Worm (Caenorhabditis elegans) whole organism, mixed stage, embryonic: ENCODE data around the gene aqp-5.

ENCODE experiments used
- M03D4.4 ChIP-seq: sonication (generic microtip); optimal IDR thresholded peaks from 2 replicates; lab custom pipeline; 2017; ENCODE audit warnings: mild to moderate bottlenecking, missing genetic modification characterization, missing compliant biosample characterization
- bed-3 ChIP-seq: fragments of 200-800 bp; sonication (Bioruptor generic); optimal IDR thresholded peaks from 3 replicates; lab custom pipeline; 2018; ENCODE audit warnings: mild to moderate bottlenecking, missing genetic modification characterization, moderate library complexity, missing compliant biosample characterization
- blmp-1 ChIP-seq: fragments of 150-350 bp; optimal IDR thresholded peaks from 2 replicates; lab custom pipeline; 2014; ENCODE audit warnings: missing biosample characterization, missing genetic modification characterization
- ceh-39 ChIP-seq: fragments of 150-350 bp; optimal IDR thresholded peaks from 2 replicates; lab custom pipeline; 2014; ENCODE audit warnings: missing biosample characterization, missing genetic modification characterization
- ceh-43 ChIP-seq: fragments of 200-800 bp; sonication (Bioruptor generic); optimal IDR thresholded peaks from 2 replicates; lab custom pipeline; 2018; ENCODE audit warnings: mild to moderate bottlenecking, missing genetic modification characterization, moderate library complexity, missing compliant biosample characterization
- ces-1 ChIP-seq: fragments of 150-350 bp; optimal IDR thresholded peaks from 2 replicates; lab custom pipeline; 2014; ENCODE audit warnings: missing biosample characterization, missing genetic modification reagents, missing genetic modification characterization
- drap-1 ChIP-seq: fragments of 200-800 bp; sonication (Bioruptor generic); optimal IDR thresholded peaks from 3 replicates; lab custom pipeline; 2018; ENCODE audit warnings: mild to moderate bottlenecking, missing genetic modification characterization, missing compliant biosample characterization
- elt-1 ChIP-seq: sonication (generic microtip); optimal IDR thresholded peaks from 2 replicates; lab custom pipeline; 2017; ENCODE audit warnings: missing genetic modification characterization, mild to moderate bottlenecking, missing compliant biosample characterization, antibody characterized with exemption, moderate library complexity, borderline replicate concordance; ENCODE audit not compliant: insufficient read depth
- elt-3 ChIP-seq: fragments of 150-350 bp; optimal IDR thresholded peaks from 2 replicates; lab custom pipeline; 2014; ENCODE audit warnings: missing biosample characterization, missing genetic modification characterization
- ham-2 ChIP-seq: fragments of 200-800 bp; sonication (Bioruptor generic); optimal IDR thresholded peaks from 2 replicates; lab custom pipeline; 2018; ENCODE audit warnings: mild to moderate bottlenecking, missing genetic modification characterization, missing compliant biosample characterization
- hlh-1 ChIP-seq: fragments of 150-350 bp; optimal IDR thresholded peaks from 2 replicates; lab custom pipeline; 2014; ENCODE audit warnings: missing biosample characterization, missing genetic modification reagents, missing genetic modification characterization
- lin-13 ChIP-seq: fragments of 150-350 bp; optimal IDR thresholded peaks from 2 replicates; lab custom pipeline; 2014; ENCODE audit warnings: missing biosample characterization, missing genetic modification characterization
- lin-32 ChIP-seq: fragments of 200-800 bp; sonication (Bioruptor generic); optimal IDR thresholded peaks from 2 replicates; lab custom pipeline; 2018; ENCODE audit warnings: mild to moderate bottlenecking, missing genetic modification characterization, missing compliant biosample characterization
- lsy-2 ChIP-seq: fragments of 150-350 bp; optimal IDR thresholded peaks from 2 replicates; lab custom pipeline; 2014; ENCODE audit warnings: missing biosample characterization, missing genetic modification characterization
- mab-5 ChIP-seq: fragments of 150-350 bp; optimal IDR thresholded peaks from 2 replicates; lab custom pipeline; 2014; ENCODE audit warnings: missing biosample characterization, missing genetic modification characterization
- mep-1 ChIP-seq: fragments of 150-350 bp; optimal IDR thresholded peaks from 2 replicates; lab custom pipeline; 2017; ENCODE audit warnings: missing biosample characterization, missing genetic modification reagents, missing genetic modification characterization, inconsistent platforms
- mls-2 ChIP-seq: sonication (generic microtip); optimal IDR thresholded peaks from 2 replicates; lab custom pipeline; 2016; ENCODE audit warnings: mild to moderate bottlenecking, missing genetic modification characterization, moderate library complexity, missing compliant biosample characterization
- nhr-12 ChIP-seq: fragments of 150-350 bp; optimal IDR thresholded peaks from 2 replicates; lab custom pipeline; 2014; ENCODE audit warnings: missing biosample characterization, missing genetic modification characterization
- nhr-2 ChIP-seq: fragments of 150-350 bp; optimal IDR thresholded peaks from 2 replicates; lab custom pipeline; 2014; ENCODE audit warnings: missing biosample characterization, missing genetic modification characterization
- nhr-237 ChIP-seq: fragments of 150-350 bp; optimal IDR thresholded peaks from 2 replicates; lab custom pipeline; 2014; ENCODE audit warnings: missing biosample characterization, missing genetic modification characterization
- nhr-28 ChIP-seq: fragments of 150-350 bp; optimal IDR thresholded peaks from 2 replicates; lab custom pipeline; 2014; ENCODE audit warnings: missing biosample characterization, missing genetic modification characterization
- pha-4 ChIP-seq: fragments of 150-350 bp; optimal IDR thresholded peaks from 2 replicates; lab custom pipeline; 2018; ENCODE audit warnings: missing biosample characterization, missing genetic modification reagents, missing genetic modification characterization
- sem-2 ChIP-seq: fragments of 200-800 bp; sonication (Bioruptor generic); optimal IDR thresholded peaks from 2 replicates; lab custom pipeline; 2018; ENCODE audit warnings: mild to moderate bottlenecking, missing genetic modification characterization, missing compliant biosample characterization
- sptf-1 ChIP-seq: sonication (generic microtip); optimal IDR thresholded peaks from 2 replicates; lab custom pipeline; 2017; ENCODE audit warnings: mild to moderate bottlenecking, missing genetic modification characterization, moderate library complexity, missing compliant biosample characterization
- tbx-8 ChIP-seq: fragments of 200-800 bp; sonication (Bioruptor generic); optimal IDR thresholded peaks from 2 replicates; lab custom pipeline; 2018; ENCODE audit warnings: mild to moderate bottlenecking, missing genetic modification characterization, moderate library complexity, missing compliant biosample characterization
- unc-120 ChIP-seq: sonication (generic microtip); optimal IDR thresholded peaks from 2 replicates; lab custom pipeline; 2017; ENCODE audit warnings: missing genetic modification characterization, missing compliant biosample characterization; ENCODE audit not compliant: poor library complexity, severe bottlenecking
- unc-39 ChIP-seq: fragments of 150-350 bp; optimal IDR thresholded peaks from 2 replicates; lab custom pipeline; 2014; ENCODE audit warnings: missing biosample characterization, missing genetic modification characterization
- unc-62 ChIP-seq: fragments of 150-350 bp; optimal IDR thresholded peaks from 2 replicates; lab custom pipeline; 2014; ENCODE audit warnings: missing biosample characterization, missing genetic modification reagents, missing genetic modification characterization
- zip-8 ChIP-seq: fragments of 150-350 bp; optimal IDR thresholded peaks from 2 replicates; lab custom pipeline; 2014; ENCODE audit warnings: missing biosample characterization, missing genetic modification characterization
- ztf-11 ChIP-seq: fragments of 150-350 bp; optimal IDR thresholded peaks from 2 replicates; lab custom pipeline; 2014; ENCODE audit warnings: missing biosample characterization, missing genetic modification characterization

The aqp-5 gene

DNA sequence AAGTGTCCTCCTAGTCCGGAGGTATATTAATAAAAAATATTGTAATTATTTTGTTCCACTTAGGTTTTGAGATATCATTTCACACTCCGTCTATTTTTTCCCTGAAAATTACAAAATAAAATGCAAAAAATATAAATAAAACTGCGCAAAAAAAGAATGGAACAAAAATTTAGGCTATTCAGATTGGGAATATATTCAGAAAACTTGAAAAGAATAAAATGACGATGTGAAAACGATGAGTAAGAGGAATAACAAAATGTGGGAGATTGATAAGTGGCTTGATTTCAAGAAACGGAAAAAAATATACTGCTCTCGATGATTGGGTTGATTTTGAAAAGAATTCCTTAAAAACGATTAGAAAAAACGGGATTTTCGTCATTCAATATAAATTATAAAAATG is 22.7 kb downstream of the aqp-5 start, which contains the start of gene dmsr-8:
dmsr-8 (minus strand) TSS at position 101 of the 400 bp plus-strand sequence.
- no peak for TF ChIP-seq lsy-2 (tag; lab: Kevin White, UChicago)
- no peak for TF ChIP-seq M03D4.4
- TF ChIP-seq blmp-1 (tag; lab: Kevin White, UChicago), result no peak
- no peak for TF ChIP-seq mls-2 (tag; lab: Kevin White, UChicago)
- TF ChIP-seq zip-8 (tag; lab: Kevin White, UChicago), result no peak
- no peak for TF ChIP-seq elt-1
- TF ChIP-seq lin-32 (GFP tag; lab: Kevin White, UChicago), result no peak
- TF ChIP-seq sem-2 (GFP tag; lab: Kevin White, UChicago), result no peak

DNA sequence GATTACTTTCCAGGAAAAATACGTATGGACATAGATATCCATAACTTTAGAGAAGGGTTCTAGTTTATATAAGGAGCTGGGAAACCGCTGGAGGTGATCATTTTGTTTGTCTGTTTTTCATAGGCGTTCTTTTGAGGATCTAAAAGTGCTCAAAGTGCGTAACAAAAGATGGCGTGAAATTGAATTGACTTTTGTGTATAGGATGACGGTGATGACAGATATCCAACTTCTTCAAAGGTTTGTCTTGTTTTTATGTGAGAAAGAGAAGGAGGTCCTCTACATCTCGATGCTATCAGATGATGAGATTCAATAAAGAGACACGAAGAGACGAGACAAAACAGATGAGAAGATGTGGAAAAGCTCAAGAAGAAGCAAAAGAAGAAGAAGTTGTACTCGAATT is 25.2 kb downstream of the aqp-5 start:
- no peak for TF ChIP-seq pha-4 (tag; lab: Kevin White, UChicago)
- peak; percentile 48 for TF ChIP-seq ces-1 (GFP tag; lab: Kevin White, UChicago)

DNA sequence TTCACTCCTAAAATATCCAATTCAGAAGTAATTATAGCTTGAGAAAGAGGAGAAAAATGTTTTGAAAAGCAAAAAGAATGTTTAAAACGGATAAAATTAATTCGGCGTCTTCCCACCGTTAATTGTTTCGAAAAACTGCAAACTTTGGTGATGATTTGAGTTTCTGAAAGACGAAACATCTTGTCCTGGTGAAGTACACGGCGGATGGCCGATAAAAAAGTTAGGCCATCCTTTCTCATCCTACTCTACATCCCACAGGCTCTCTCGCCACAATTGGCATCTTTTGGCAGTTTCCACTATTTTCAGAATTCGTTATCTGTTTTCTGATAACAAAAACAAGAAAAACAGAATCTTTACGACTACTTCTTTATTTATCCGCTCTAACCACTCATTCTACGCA is 34.4 kb downstream of the aqp-5 start, which contains the start of the genes C35A5.8 and hda-11:
C35A5.8 (minus strand) TSS at position 7 of the 400 bp plus-strand sequence.
hda-11 (plus strand) TSS at position 283 of the 400 bp plus-strand sequence.
- TF ChIP-seq mep-1 (tag; lab: Kevin White, UChicago), result peak; percentile 2
- TF ChIP-seq pha-4 (tag; lab: Kevin White, UChicago), result no peak
- no peak for TF ChIP-seq elt-3
- no peak for TF ChIP-seq sptf-1 (tag; lab: Kevin White, UChicago)
- no peak for TF ChIP-seq drap-1 (GFP tag; lab: Kevin White, UChicago)
- TF ChIP-seq unc-62, result no peak
- no peak for TF ChIP-seq blmp-1 (tag; lab: Kevin White, UChicago)
- no peak for TF ChIP-seq nhr-28 (tag; lab: Kevin White, UChicago)
- TF ChIP-seq unc-120, result peak; percentile 46
- TF ChIP-seq lsy-2 (tag; lab: Kevin White, UChicago), result peak; percentile 25
- TF ChIP-seq lin-13, result no peak
- TF ChIP-seq elt-1, result no peak
- TF ChIP-seq bed-3, result no peak

DNA sequence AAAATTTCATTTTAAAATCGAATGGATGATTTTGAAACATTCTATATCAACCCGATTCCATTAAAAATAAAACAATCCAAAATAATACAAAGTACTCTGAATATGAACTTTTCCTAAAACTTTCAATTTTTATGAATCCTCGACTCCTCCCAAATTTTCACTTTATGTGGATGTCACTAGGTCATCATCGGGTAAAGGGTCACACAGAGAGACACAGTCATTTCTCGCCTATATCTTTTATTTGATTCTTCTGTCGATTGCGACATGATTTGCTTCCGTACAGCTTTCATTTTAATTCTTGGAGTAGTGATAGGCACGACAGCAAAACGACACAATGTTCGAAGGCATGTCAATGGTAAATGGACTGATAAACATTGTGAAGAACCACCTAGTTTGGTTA is 37.0 kb downstream of the aqp-5 start, which contains the start of gene F25D1.3:
F25D1.3 (plus strand) TSS at position 225 of the 400 bp plus-strand sequence.
- TF ChIP-seq ham-2 (GFP tag; lab: Kevin White, UChicago), result no peak
- TF ChIP-seq nhr-2 (tag; lab: Kevin White, UChicago), result no peak
- no peak for TF ChIP-seq ztf-11 (tag; lab: Kevin White, UChicago)
- TF ChIP-seq nhr-12, result no peak
- no peak for TF ChIP-seq ceh-39 (tag; lab: Kevin White, UChicago)
- TF ChIP-seq mab-5 (tag; lab: Kevin White, UChicago), result no peak
- TF ChIP-seq drap-1 (GFP tag; lab: Kevin White, UChicago), result no peak
- no peak for TF ChIP-seq nhr-237
- TF ChIP-seq lsy-2 (tag; lab: Kevin White, UChicago), result no peak
- TF ChIP-seq lin-13, result no peak
- TF ChIP-seq bed-3, result no peak
- no peak for TF ChIP-seq M03D4.4
- TF ChIP-seq hlh-1 (tag; lab: Kevin White, UChicago), result no peak
- TF ChIP-seq sem-2 (GFP tag; lab: Kevin White, UChicago), result no peak
- no peak for TF ChIP-seq blmp-1 (tag; lab: Kevin White, UChicago)

DNA sequence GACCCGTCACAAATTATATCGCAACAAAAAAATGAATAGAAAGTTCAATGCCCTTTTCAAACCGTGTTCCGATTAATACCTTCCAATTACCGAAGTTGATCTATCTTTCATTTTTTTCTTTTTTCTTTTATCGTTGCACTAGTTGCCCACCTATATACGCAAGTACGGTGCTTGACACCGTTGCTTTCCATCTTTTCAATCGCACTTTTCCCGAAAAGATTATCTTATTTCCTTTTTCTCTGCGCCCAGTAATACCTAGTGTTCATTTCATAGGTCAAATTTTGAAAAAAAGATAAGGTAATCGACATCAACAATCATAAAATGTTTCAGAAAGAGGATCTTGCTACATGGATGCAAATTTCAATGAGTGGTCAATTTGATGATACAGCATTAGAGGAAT is 38.1 kb downstream of the aqp-5 start:
- TF ChIP-seq mep-1 (tag; lab: Kevin White, UChicago) (no peak), tbx-8 (GFP tag; lab: Kevin White, UChicago) (no peak), lsy-2 (tag; lab: Kevin White, UChicago) (no peak), bed-3 (no peak), ztf-11 (tag; lab: Kevin White, UChicago) (no peak), nhr-28 (tag; lab: Kevin White, UChicago) (no peak), sem-2 (GFP tag; lab: Kevin White, UChicago) (no peak), blmp-1 (tag; lab: Kevin White, UChicago) (no peak), unc-120 (no peak), elt-3 (no peak), ceh-43 (no peak), drap-1 (GFP tag; lab: Kevin White, UChicago) (no peak), unc-62 (no peak), zip-8 (tag; lab: Kevin White, UChicago) (no peak), nhr-2 (tag; lab: Kevin White, UChicago) (no peak), unc-39 (tag; lab: Kevin White, UChicago) (no peak), pha-4 (tag; lab: Kevin White, UChicago) (no peak)
